Fruit fly (Drosophila melanogaster) whole organism, wandering third instar larva: ENCODE results near the gene Lint-1.

Experiments used
- CG32264 ChIP-seq: fragments of 200-800 bp; sonication (Bioruptor generic); optimal IDR thresholded peaks from 2 replicates; lab custom pipeline; 2016; ENCODE audit warnings: missing biosample characterization, missing genetic modification characterization
- CG9705 ChIP-seq: fragments of 200-800 bp; sonication (Bioruptor generic); optimal IDR thresholded peaks from 2 replicates; lab custom pipeline; 2018; ENCODE audit warnings: missing biosample characterization, mild to moderate bottlenecking, missing genetic modification characterization
- CrebA ChIP-seq: fragments of 200-800 bp; sonication (Bioruptor generic); optimal IDR thresholded peaks from 2 replicates; lab custom pipeline; 2016; ENCODE audit warnings: missing biosample characterization, mild to moderate bottlenecking, missing genetic modification characterization, borderline replicate concordance
- Dfd ChIP-seq: fragments of >200 bp; optimal IDR thresholded peaks from 2 replicates; lab custom pipeline; 2017; ENCODE audit warnings: missing biosample characterization, missing genetic modification characterization
- Dif ChIP-seq: fragments of 200-275, 200-300 bp; sonication (Bioruptor generic); optimal IDR thresholded peaks from 2 replicates; lab custom pipeline; 2018; ENCODE audit warnings: missing biosample characterization, missing genetic modification characterization; ENCODE audit not compliant: partially characterized antibody
- GATAd ChIP-seq: sonication (Bioruptor generic); optimal IDR thresholded peaks from 2 replicates; lab custom pipeline; 2016; ENCODE audit warnings: missing biosample characterization, missing genetic modification characterization
- HLH106 ChIP-seq: fragments of 200-800 bp; optimal IDR thresholded peaks from 3 replicates; lab custom pipeline; 2019; ENCODE audit warnings: missing biosample characterization, mild to moderate bottlenecking, missing genetic modification characterization, moderate library complexity
- Hnf4 ChIP-seq: fragments of 200-800 bp; sonication (Bioruptor generic); optimal IDR thresholded peaks from 2 replicates; lab custom pipeline; 2016; ENCODE audit warnings: missing biosample characterization, mild to moderate bottlenecking, missing genetic modification characterization
- Hr78 ChIP-seq: fragments of >200 bp; optimal IDR thresholded peaks from 2 replicates; lab custom pipeline; 2017; ENCODE audit warnings: missing biosample characterization, missing genetic modification characterization
- Hr83 ChIP-seq: fragments of 200-300 bp; sonication (Bioruptor generic); optimal IDR thresholded peaks from 2 replicates; lab custom pipeline; 2016; ENCODE audit warnings: missing biosample characterization, mild to moderate bottlenecking, missing genetic modification characterization, moderate library complexity; ENCODE audit not compliant: poor library complexity, severe bottlenecking
- Jra ChIP-seq: sonication (Bioruptor generic); optimal IDR thresholded peaks from 2 replicates; lab custom pipeline; 2016; ENCODE audit warnings: missing biosample characterization, missing genetic modification characterization
- Mio ChIP-seq: sonication (Bioruptor generic); optimal IDR thresholded peaks from 2 replicates; lab custom pipeline; 2016; ENCODE audit warnings: missing biosample characterization, missing genetic modification characterization
- N ChIP-seq: fragments of >200 bp; optimal IDR thresholded peaks from 2 replicates; lab custom pipeline; 2018; ENCODE audit warnings: missing biosample characterization, missing external identifiers, missing genetic modification characterization
- OdsH ChIP-seq: fragments of 200-800 bp; sonication (Bioruptor generic); optimal IDR thresholded peaks from 2 replicates; lab custom pipeline; 2016; ENCODE audit warnings: missing biosample characterization, mild to moderate bottlenecking, missing genetic modification characterization
- Rel ChIP-seq, 2 experiments: fragments of 200-800 bp; sonication (Bioruptor generic) in 1 of 2; optimal IDR thresholded peaks; 2 replicates in 1 of 2; 3 replicates in 1 of 2; lab custom pipeline; 2016 to 2019; ENCODE audit warnings: mild to moderate bottlenecking in 2 of 2, missing biosample characterization in 2 of 2, missing genetic modification characterization in 2 of 2, moderate library complexity in 1 of 2
- Vsx2 ChIP-seq: fragments of 200-300, 225-300 bp; sonication (Bioruptor generic); optimal IDR thresholded peaks from 2 replicates; lab custom pipeline; 2018; ENCODE audit warnings: missing biosample characterization, missing genetic modification characterization; ENCODE audit not compliant: partially characterized antibody
- br ChIP-seq: fragments of 200-800 bp; sonication (Bioruptor generic); optimal IDR thresholded peaks from 2 replicates; lab custom pipeline; 2016; ENCODE audit warnings: missing biosample characterization, missing genetic modification characterization
- brk ChIP-seq: fragments of 200-800 bp; sonication (Bioruptor generic); optimal IDR thresholded peaks from 2 replicates; lab custom pipeline; 2016; ENCODE audit warnings: missing biosample characterization, mild to moderate bottlenecking, missing genetic modification characterization
- dl ChIP-seq, 2 experiments: fragments of 175-275, 200-275 bp in 1 of 2; fragments of 200-275 bp in 1 of 2; sonication (Bioruptor generic); optimal IDR thresholded peaks; lab custom pipeline; 2018; ENCODE audit warnings: mild to moderate bottlenecking in 2 of 2, missing biosample characterization in 2 of 2, missing genetic modification characterization in 2 of 2, moderate library complexity in 2 of 2; ENCODE audit not compliant: partially characterized antibody in 2 of 2, insufficient read depth in 1 of 2
- dsf ChIP-seq: sonication (Bioruptor generic); optimal IDR thresholded peaks from 2 replicates; lab custom pipeline; 2016; ENCODE audit warnings: missing biosample characterization, missing genetic modification characterization, borderline replicate concordance
- foxo ChIP-seq, 2 experiments: fragments of 200-800 bp; sonication (Bioruptor generic); optimal IDR thresholded peaks; 2 replicates in 1 of 2; 3 replicates in 1 of 2; lab custom pipeline; 2016 to 2017; ENCODE audit warnings: missing biosample characterization in 2 of 2, missing genetic modification characterization in 2 of 2
- fru ChIP-seq: fragments of 200-800 bp; sonication (Bioruptor generic); optimal IDR thresholded peaks from 3 replicates; lab custom pipeline; 2016; ENCODE audit warnings: missing biosample characterization, mild to moderate bottlenecking, missing genetic modification characterization
- h ChIP-seq: fragments of 200-800 bp; sonication (Bioruptor generic); optimal IDR thresholded peaks from 3 replicates; lab custom pipeline; 2016; ENCODE audit warnings: missing biosample characterization, mild to moderate bottlenecking, missing genetic modification characterization
- jim ChIP-seq: fragments of 175-275, 200-325 bp; sonication (Bioruptor generic); optimal IDR thresholded peaks from 2 replicates; lab custom pipeline; 2016; ENCODE audit warnings: missing biosample characterization, mild to moderate bottlenecking, missing genetic modification characterization
- lola ChIP-seq: fragments of >200 bp; optimal IDR thresholded peaks from 2 replicates; lab custom pipeline; 2017; ENCODE audit warnings: missing biosample characterization, missing genetic modification characterization
- pan ChIP-seq: fragments of >200 bp; optimal IDR thresholded peaks from 2 replicates; lab custom pipeline; 2017
- psq ChIP-seq: fragments of 200-800 bp; sonication (Bioruptor generic); optimal IDR thresholded peaks from 3 replicates; lab custom pipeline; 2017; ENCODE audit warnings: missing biosample characterization, mild to moderate bottlenecking, missing genetic modification characterization, moderate library complexity
- sage ChIP-seq: fragments of 200-800 bp; sonication (Bioruptor generic); optimal IDR thresholded peaks from 2 replicates; lab custom pipeline; 2016; ENCODE audit warnings: missing biosample characterization, mild to moderate bottlenecking, missing genetic modification characterization
- sv ChIP-seq: fragments of 200-800 bp; sonication (Bioruptor generic); optimal IDR thresholded peaks from 3 replicates; lab custom pipeline; 2016; ENCODE audit warnings: missing biosample characterization, missing genetic modification characterization
- tai ChIP-seq: sonication (Bioruptor generic); optimal IDR thresholded peaks from 2 replicates; lab custom pipeline; 2016; ENCODE audit warnings: missing biosample characterization, missing genetic modification characterization
- usp ChIP-seq: fragments of >200 bp; optimal IDR thresholded peaks from 2 replicates; lab custom pipeline; 2017; ENCODE audit warnings: missing biosample characterization, missing genetic modification characterization

The Lint-1 gene

dm6 chrX:11108845-11109450 lies 40.2 kb upstream of the Lint-1 start:
- TF ChIP-seq N (peak; percentile 35), HLH106 (tag; lab: Kevin White, UChicago) (peak; percentile 24), fru (GFP tag; lab: Kevin White, UChicago) (no peak)

DNA sequence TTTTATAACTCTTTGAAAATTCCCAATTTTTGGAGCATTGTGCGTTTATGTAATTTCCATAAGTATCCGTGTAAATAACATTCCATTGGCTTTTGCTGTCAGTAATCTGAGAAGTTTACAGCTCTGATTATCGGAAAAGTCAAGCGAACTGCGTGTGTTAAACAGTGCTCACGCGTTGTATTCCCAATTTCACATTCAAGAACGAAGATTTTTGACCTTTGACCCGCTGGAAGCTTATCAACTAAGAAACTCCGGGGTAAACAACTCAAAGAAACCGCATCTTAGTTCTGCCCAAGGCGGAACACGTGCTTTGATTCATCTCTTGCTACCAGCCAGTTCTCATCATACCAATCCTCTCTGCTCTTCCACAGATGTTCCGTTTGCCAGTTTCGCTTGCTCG lies 39.5 kb upstream of the Lint-1 start:
- TF ChIP-seq CG32264: no peak
- no peak for TF ChIP-seq br (GFP tag; lab: Kevin White, UChicago)
- no peak for TF ChIP-seq sage
- TF ChIP-seq dsf: no peak
- TF ChIP-seq GATAd: no peak
- TF ChIP-seq CG9705: no peak

- TF ChIP-seq brk (GFP tag; lab: Kevin White, UChicago): no peak
- no peak for TF ChIP-seq lola (GFP tag; lab: Kevin White, UChicago)
- no peak for TF ChIP-seq Jra (GFP tag; lab: Kevin White, UChicago)
- no peak for TF ChIP-seq h (GFP tag; lab: Kevin White, UChicago)
- TF ChIP-seq Dfd (GFP tag; lab: Kevin White, UChicago): no peak
- no peak for TF ChIP-seq Rel (GFP tag; optimal IDR thresholded peaks at IDR 0.05; lab: Kevin White, UChicago)
- no peak for TF ChIP-seq Rel (tag; optimal IDR thresholded peaks at IDR 0.05; lab: Kevin White, UChicago)
- TF ChIP-seq Vsx2 (GFP tag; lab: Kevin White, UChicago): no peak
- TF ChIP-seq GATAd: no peak
- TF ChIP-seq sv (GFP tag; lab: Kevin White, UChicago): no peak
- no peak for TF ChIP-seq tai (GFP tag; lab: Kevin White, UChicago)
- TF ChIP-seq CG32264: no peak
- TF ChIP-seq psq (GFP tag; lab: Kevin White, UChicago): no peak
- TF ChIP-seq usp (GFP tag; lab: Kevin White, UChicago): no peak
- no peak for TF ChIP-seq dl (GFP tag; optimal IDR thresholded peaks at IDR 0.05; lab: Kevin White, UChicago; ENCODE audit: insufficient read depth in 1 of 2, partially characterized antibody in 2 of 2)
- TF ChIP-seq CG9705: no peak
- TF ChIP-seq foxo (GFP tag; optimal IDR thresholded peaks at IDR 0.05; lab: Kevin White, UChicago): no peak
- no peak for TF ChIP-seq N
- no peak for TF ChIP-seq Mio (GFP tag; lab: Kevin White, UChicago)
These were observed 25.6 kb upstream of the Lint-1 start for dm6 chrX:11123561-11123960.

DNA sequence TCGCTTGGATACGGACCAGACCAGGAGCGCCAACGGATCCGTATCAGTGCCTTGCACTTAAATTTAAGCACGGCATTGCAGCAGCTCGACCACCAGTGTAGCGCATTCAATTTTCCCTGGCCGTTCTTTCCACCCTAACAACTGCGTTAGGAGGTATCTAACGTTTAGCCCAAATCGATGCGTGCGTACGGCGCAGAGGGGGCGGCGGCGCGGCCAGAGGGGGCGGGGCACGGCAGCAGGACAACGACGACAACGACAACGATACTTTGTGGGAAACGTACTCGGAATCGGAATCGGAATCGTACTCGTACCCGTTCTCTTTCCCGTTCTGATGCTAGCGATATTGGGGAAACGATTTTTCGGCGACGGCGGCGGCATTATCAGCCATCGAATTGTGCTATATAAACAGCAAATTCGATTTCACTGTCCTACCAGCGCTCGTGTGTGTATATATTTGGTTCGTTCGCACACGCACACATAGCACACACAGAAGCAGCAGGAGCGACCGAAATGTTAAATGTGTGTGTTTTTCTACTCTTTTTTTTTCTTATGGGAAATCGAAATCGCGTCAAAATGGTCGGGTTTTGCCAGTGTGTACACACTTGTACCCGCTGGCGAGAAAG lies 24.9 kb upstream of the Lint-1 start, which contains the start of gene CG11122:
Gene CG11122, minus strand, starts transcription at position 601 of the 623 bp plus-strand sequence.
- TF ChIP-seq Dif (GFP tag; lab: Kevin White, UChicago) (no peak), Hnf4 (GFP tag; lab: Kevin White, UChicago) (no peak), dsf (no peak), jim (GFP tag; lab: Kevin White, UChicago) (peak; percentile 24), Vsx2 (GFP tag; lab: Kevin White, UChicago) (no peak), Hr83 (GFP tag; lab: Kevin White, UChicago) (no peak), CG32264 (no peak), Rel (GFP tag; optimal IDR thresholded peaks at IDR 0.05; lab: Kevin White, UChicago) (no peak), Rel (tag; optimal IDR thresholded peaks at IDR 0.05; lab: Kevin White, UChicago) (peak; percentile 6), CrebA (GFP tag; lab: Kevin White, UChicago) (no peak), usp (GFP tag; lab: Kevin White, UChicago) (no peak), OdsH (GFP tag; lab: Kevin White, UChicago) (no peak), dl (GFP tag; optimal IDR thresholded peaks at IDR 0.05; lab: Kevin White, UChicago; ENCODE audit: insufficient read depth in 1 of 2, partially characterized antibody in 2 of 2) (no peak), Hr78 (GFP tag; lab: Kevin White, UChicago) (no peak), pan (lab: Kevin White, UChicago) (no peak), sage (no peak), GATAd (no peak), h (GFP tag; lab: Kevin White, UChicago) (no peak)
